Worm (Caenorhabditis elegans): ENCODE results near the gene C47G2.4.
A peak's percentile ranks its signal among the peaks of the same experiment; 100 is the strongest.

ce11 chrII:11335670-11336069 is 42.3 kb upstream of the C47G2.4 start:
- peak; percentile 63 for TF ChIP-seq zag-1 (tag; optimal IDR thresholded peaks at IDR 0.05)
- no peak for TF ChIP-seq sem-4 (tag; optimal IDR thresholded peaks at IDR 0.05)
- no peak for TF ChIP-seq ceh-82 (tag; optimal IDR thresholded peaks at IDR 0.05)
- TF ChIP-seq gmeb-1 (tag; optimal IDR thresholded peaks at IDR 0.05), result no peak
- TF ChIP-seq lin-13 (GFP tag; optimal IDR thresholded peaks at IDR 0.05), result no peak
- TF ChIP-seq skn-1 (tag; optimal IDR thresholded peaks at IDR 0.05), result no peak
